Worm (Caenorhabditis elegans) whole organism, L2 larva: Measurements from ENCODE around the gene nas-17.

ENCODE experiments used
- C34F6.9 ChIP-seq: fragments of 150-350 bp; optimal IDR thresholded peaks from 2 replicates; lab custom pipeline; 2014; ENCODE audit warnings: missing biosample characterization, missing genetic modification characterization
- ceh-82 ChIP-seq: fragments of 150-350 bp; optimal IDR thresholded peaks from 2 replicates; lab custom pipeline; 2014; ENCODE audit warnings: missing biosample characterization, missing genetic modification characterization
- crh-2 ChIP-seq: sonication (generic microtip); optimal IDR thresholded peaks from 2 replicates; lab custom pipeline; 2017; ENCODE audit warnings: missing biosample characterization, missing genetic modification characterization
- egl-27 ChIP-seq: sonication (generic microtip); optimal IDR thresholded peaks from 3 replicates; lab custom pipeline; 2017; ENCODE audit warnings: missing biosample characterization, missing genetic modification reagents, missing genetic modification characterization
- fos-1 ChIP-seq: fragments of 150-350 bp; optimal IDR thresholded peaks from 2 replicates; lab custom pipeline; 2014; ENCODE audit warnings: missing biosample characterization, missing genetic modification characterization
- lin-39 ChIP-seq: fragments of 150-350 bp; optimal IDR thresholded peaks from 2 replicates; lab custom pipeline; 2014; ENCODE audit warnings: missing biosample characterization, missing genetic modification reagents, missing genetic modification characterization
- nhr-11 ChIP-seq: fragments of 150-350 bp; optimal IDR thresholded peaks from 2 replicates; lab custom pipeline; 2014; ENCODE audit warnings: missing biosample characterization, missing genetic modification characterization
- nhr-25 ChIP-seq: fragments of 150-350 bp; sonication (generic microtip); optimal IDR thresholded peaks from 3 replicates; lab custom pipeline; 2014; ENCODE audit warnings: missing biosample characterization, missing genetic modification characterization
- sma-3 ChIP-seq: sonication (generic microtip); optimal IDR thresholded peaks from 2 replicates; lab custom pipeline; 2016; ENCODE audit warnings: missing genetic modification reagents, missing genetic modification characterization, missing compliant biosample characterization
- snpc-4 ChIP-seq: fragments of 150-350 bp; optimal IDR thresholded peaks from 2 replicates; lab custom pipeline; 2014; ENCODE audit warnings: missing biosample characterization, missing genetic modification characterization

nas-17 gene

DNA sequence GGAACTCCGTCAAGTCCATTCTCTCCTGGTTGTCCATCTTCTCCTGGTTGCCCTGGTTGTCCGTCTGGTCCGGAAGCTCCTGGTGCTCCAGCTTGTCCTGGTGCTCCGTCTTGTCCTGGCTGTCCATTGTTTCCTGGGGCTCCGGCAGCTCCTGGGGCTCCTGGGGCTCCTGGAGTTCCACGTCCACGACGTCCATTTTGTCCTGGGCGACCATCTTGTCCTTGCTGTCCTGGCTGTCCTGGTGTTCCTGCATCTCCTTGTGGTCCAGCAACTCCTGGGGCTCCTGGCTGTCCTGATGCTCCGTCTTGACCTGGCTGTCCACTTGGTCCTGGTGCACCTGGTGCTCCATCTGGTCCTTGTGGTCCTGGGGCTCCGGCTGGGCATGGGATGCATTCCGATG is 50.7 kb downstream of the nas-17 start:
- no peak for TF ChIP-seq ceh-82 (tag; lab: Kevin White, UChicago)
- no peak for TF ChIP-seq nhr-25
- no peak for TF ChIP-seq lin-39 (tag; lab: Kevin White, UChicago)
- no peak for TF ChIP-seq snpc-4
- TF ChIP-seq fos-1 (tag; lab: Kevin White, UChicago), result no peak
- TF ChIP-seq nhr-11 (tag; lab: Kevin White, UChicago), result no peak
- no peak for TF ChIP-seq sma-3 (GFP tag; lab: Kevin White, UChicago)
- no peak for TF ChIP-seq crh-2 (tag; lab: Kevin White, UChicago)
- TF ChIP-seq egl-27 (tag; lab: Kevin White, UChicago), result no peak
- TF ChIP-seq C34F6.9 (tag; lab: Kevin White, UChicago), result no peak
